Worm (Caenorhabditis elegans) whole organism, L4 larva: ENCODE data around the gene C02F5.5.

Source experiments
- jun-1 ChIP-seq: fragments of 150-350 bp; optimal IDR thresholded peaks from 2 replicates; lab custom pipeline; 2014; ENCODE audit warnings: missing biosample characterization, missing genetic modification reagents, missing genetic modification characterization
- unc-130 ChIP-seq: sonication (generic microtip); optimal IDR thresholded peaks from 2 replicates; lab custom pipeline; 2016; ENCODE audit warnings: missing genetic modification reagents, missing genetic modification characterization, missing compliant biosample characterization

DNA sequence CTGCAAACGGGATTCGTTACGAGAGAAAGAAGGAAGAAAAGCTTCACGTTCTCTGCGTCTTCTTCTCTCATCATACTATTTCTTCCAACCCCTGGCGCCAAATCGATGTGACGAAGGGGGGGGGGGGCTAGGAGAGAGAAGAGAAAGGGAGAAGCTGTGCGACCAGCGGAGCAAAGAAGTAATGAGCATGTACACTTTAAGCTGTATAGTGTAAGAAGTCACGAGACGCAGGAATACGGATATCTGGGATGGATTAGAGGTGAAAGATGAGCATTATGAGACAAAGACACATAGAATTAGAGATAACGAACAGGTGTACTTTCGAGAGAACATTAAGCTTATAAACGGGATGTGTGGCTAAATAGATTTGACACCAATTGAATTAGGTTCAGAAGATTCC is 34.2 kb upstream of the C02F5.5 start:
- TF ChIP-seq unc-130 (GFP tag; lab: Kevin White, UChicago) = no peak
- TF ChIP-seq jun-1 = no peak
